Worm (Caenorhabditis elegans) whole organism, L1 larva: ENCODE data around the gene srg-55.

ENCODE experiments used
- C04F5.9 ChIP-seq: sonication (generic microtip); optimal IDR thresholded peaks from 2 replicates; lab custom pipeline; 2016; ENCODE audit warnings: missing genetic modification characterization, missing compliant biosample characterization
- C16A3.4 ChIP-seq: fragments of 150-350 bp; optimal IDR thresholded peaks from 2 replicates; lab custom pipeline; 2014; ENCODE audit warnings: missing biosample characterization, missing genetic modification characterization
- F16B12.6 ChIP-seq: fragments of 150-350 bp; optimal IDR thresholded peaks from 2 replicates; lab custom pipeline; 2014; ENCODE audit warnings: missing biosample characterization, missing genetic modification characterization
- ceh-82 ChIP-seq, 3 experiments: fragments of 150-350 bp in 1 of 3; sonication (generic microtip) in 2 of 3; optimal IDR thresholded peaks; 2 replicates each; lab custom pipeline; 2014 to 2017; ENCODE audit warnings: missing biosample characterization in 3 of 3, missing genetic modification characterization in 3 of 3
- ceh-88 ChIP-seq: fragments of 200-800 bp; sonication (Bioruptor generic); IDR thresholded peaks from 2 replicates; pipeline ENCODE4 v1.3.6; 2022; ENCODE audit warnings: missing genetic modification characterization, missing compliant biosample characterization
- ceh-90 ChIP-seq: sonication (generic microtip); optimal IDR thresholded peaks from 2 replicates; lab custom pipeline; 2016; ENCODE audit warnings: missing genetic modification characterization, missing compliant biosample characterization
- ces-1 ChIP-seq: fragments of 150-350 bp; optimal IDR thresholded peaks from 2 replicates; lab custom pipeline; 2014; ENCODE audit warnings: missing biosample characterization, missing genetic modification reagents, missing genetic modification characterization
- dsc-1 ChIP-seq: sonication (generic microtip); optimal IDR thresholded peaks from 2 replicates; lab custom pipeline; 2016; ENCODE audit warnings: mild to moderate bottlenecking, missing genetic modification characterization, missing compliant biosample characterization
- egl-13 ChIP-seq: sonication (generic microtip); optimal IDR thresholded peaks from 2 replicates; lab custom pipeline; 2016; ENCODE audit warnings: missing genotype, missing genetic modification reagents, missing genetic modification characterization, missing compliant biosample characterization
- elt-2 ChIP-seq: sonication (generic microtip); optimal IDR thresholded peaks from 2 replicates; lab custom pipeline; 2016; ENCODE audit warnings: missing genetic modification characterization, mild to moderate bottlenecking, inconsistent platforms, missing compliant biosample characterization, missing genetic modification reagents
- fkh-10 ChIP-seq: sonication (generic microtip); optimal IDR thresholded peaks from 2 replicates; lab custom pipeline; 2017; ENCODE audit warnings: missing biosample characterization, missing genetic modification reagents, missing genetic modification characterization
- fkh-8 ChIP-seq: sonication (generic microtip); optimal IDR thresholded peaks from 2 replicates; lab custom pipeline; 2016; ENCODE audit warnings: mild to moderate bottlenecking, missing genetic modification characterization, missing compliant biosample characterization
- fos-1 ChIP-seq: fragments of 150-350 bp; optimal IDR thresholded peaks from 2 replicates; lab custom pipeline; 2014; ENCODE audit warnings: missing biosample characterization, missing genetic modification characterization
- hlh-17 ChIP-seq: fragments of 200-800 bp; sonication (Bioruptor generic); optimal IDR thresholded peaks from 2 replicates; lab custom pipeline; 2018; ENCODE audit warnings: missing genetic modification characterization, mild to moderate bottlenecking, missing compliant biosample characterization, moderate library complexity, borderline replicate concordance
- hpl-2 ChIP-seq: fragments of 150-350 bp; optimal IDR thresholded peaks from 2 replicates; lab custom pipeline; 2014; ENCODE audit warnings: missing biosample characterization, missing genetic modification reagents, missing genetic modification characterization
- irx-1 ChIP-seq: sonication (generic microtip); optimal IDR thresholded peaks from 2 replicates; lab custom pipeline; 2016; ENCODE audit warnings: missing genetic modification characterization, missing compliant biosample characterization
- jun-1 ChIP-seq: fragments of 150-350 bp; optimal IDR thresholded peaks from 2 replicates; lab custom pipeline; 2014; ENCODE audit warnings: missing biosample characterization, missing genetic modification reagents, missing genetic modification characterization
- lin-13 ChIP-seq: fragments of 150-350 bp; optimal IDR thresholded peaks from 2 replicates; lab custom pipeline; 2014; ENCODE audit warnings: missing biosample characterization, missing genetic modification reagents, missing genetic modification characterization
- lin-15B ChIP-seq: fragments of 150-350 bp; sonication (generic microtip); optimal IDR thresholded peaks from 3 replicates; lab custom pipeline; 2014; ENCODE audit warnings: missing biosample characterization, missing genetic modification characterization
- lin-35 ChIP-seq, 2 experiments: fragments of 150-350 bp; optimal IDR thresholded peaks; 2 replicates each; lab custom pipeline; 2014; ENCODE audit warnings: missing biosample characterization in 2 of 2, missing genetic modification characterization in 2 of 2, missing genetic modification reagents in 2 of 2
- lin-39 ChIP-seq: fragments of 150-350 bp; optimal IDR thresholded peaks from 2 replicates; lab custom pipeline; 2014; ENCODE audit warnings: missing biosample characterization, missing genetic modification reagents, missing genetic modification characterization
- mab-9 ChIP-seq: fragments of 200-800 bp; sonication (Bioruptor generic); IDR thresholded peaks from 2 replicates; pipeline ENCODE4 v1.3.6; 2022; ENCODE audit warnings: missing genetic modification reagents, missing genetic modification characterization, missing compliant biosample characterization
- mdl-1 ChIP-seq, 2 experiments: fragments of 150-350 bp; optimal IDR thresholded peaks; 2 replicates each; lab custom pipeline; 2014 to 2017; ENCODE audit warnings: missing biosample characterization in 2 of 2, missing genetic modification characterization in 2 of 2, inconsistent platforms in 1 of 2
- mef-2 ChIP-seq: fragments of 150-350 bp; optimal IDR thresholded peaks from 2 replicates; lab custom pipeline; 2014; ENCODE audit warnings: missing biosample characterization, missing genetic modification characterization
- mep-1 ChIP-seq: fragments of 150-350 bp; optimal IDR thresholded peaks from 2 replicates; lab custom pipeline; 2014; ENCODE audit warnings: missing biosample characterization, missing genetic modification characterization
- nhr-20 ChIP-seq: sonication (generic microtip); optimal IDR thresholded peaks from 2 replicates; lab custom pipeline; 2016; ENCODE audit warnings: mild to moderate bottlenecking, missing genetic modification characterization, missing compliant biosample characterization
- nhr-237 ChIP-seq: fragments of 150-350 bp; optimal IDR thresholded peaks from 2 replicates; lab custom pipeline; 2014; ENCODE audit warnings: missing biosample characterization, missing genetic modification characterization
- nhr-28 ChIP-seq: fragments of 150-350 bp; optimal IDR thresholded peaks from 2 replicates; lab custom pipeline; 2014; ENCODE audit warnings: missing biosample characterization, missing genetic modification characterization
- nhr-76 ChIP-seq: sonication (generic microtip); optimal IDR thresholded peaks from 2 replicates; lab custom pipeline; 2017; ENCODE audit warnings: missing biosample characterization, missing genetic modification characterization
- nhr-77 ChIP-seq: fragments of 150-350 bp; optimal IDR thresholded peaks from 2 replicates; lab custom pipeline; 2014; ENCODE audit warnings: missing biosample characterization, missing genetic modification characterization
- nhr-84 ChIP-seq: sonication (generic microtip); optimal IDR thresholded peaks from 2 replicates; lab custom pipeline; 2017; ENCODE audit warnings: missing biosample characterization, missing genetic modification characterization
- nhr-85 ChIP-seq: sonication (generic microtip); peaks from one replicate; lab custom pipeline; 2016; ENCODE audit warnings: missing genetic modification characterization, inconsistent platforms, missing compliant biosample characterization
- nhr-90 ChIP-seq: sonication (generic microtip); optimal IDR thresholded peaks from 2 replicates; lab custom pipeline; 2016; ENCODE audit warnings: mild to moderate bottlenecking, missing genetic modification characterization, missing compliant biosample characterization; ENCODE audit not compliant: poor library complexity
- pax-3 ChIP-seq: fragments of 200-800 bp; sonication (Bioruptor generic); optimal IDR thresholded peaks from 2 replicates; lab custom pipeline; 2018; ENCODE audit warnings: mild to moderate bottlenecking, missing genetic modification characterization, moderate library complexity, missing compliant biosample characterization
- pqm-1 ChIP-seq: sonication (generic microtip); optimal IDR thresholded peaks from 3 replicates; lab custom pipeline; 2017; ENCODE audit warnings: missing biosample characterization, missing genetic modification characterization
- rnt-1 ChIP-seq: sonication (generic microtip); optimal IDR thresholded peaks from 2 replicates; lab custom pipeline; 2016; ENCODE audit warnings: mild to moderate bottlenecking, missing genetic modification characterization, moderate library complexity, missing compliant biosample characterization
- snu-23 ChIP-seq: sonication (generic microtip); optimal IDR thresholded peaks from 2 replicates; lab custom pipeline; 2016; ENCODE audit warnings: missing genetic modification characterization, missing compliant biosample characterization
- swsn-7 ChIP-seq: sonication (generic microtip); optimal IDR thresholded peaks from 2 replicates; lab custom pipeline; 2016; ENCODE audit warnings: missing genetic modification characterization, missing compliant biosample characterization
- tlp-1 ChIP-seq: fragments of 150-350 bp; optimal IDR thresholded peaks from 2 replicates; lab custom pipeline; 2014; ENCODE audit warnings: missing biosample characterization, missing genetic modification characterization
- unc-130 ChIP-seq: fragments of 150-350 bp; optimal IDR thresholded peaks from 2 replicates; lab custom pipeline; 2017; ENCODE audit warnings: missing biosample characterization, missing genetic modification characterization, inconsistent platforms
- unc-98 ChIP-seq: fragments of 200-800 bp; sonication (Bioruptor generic); IDR thresholded peaks from 2 replicates; pipeline ENCODE4 v1.3.6; 2022; ENCODE audit warnings: missing genetic modification characterization, missing compliant biosample characterization
- vab-15 ChIP-seq: sonication (generic microtip); optimal IDR thresholded peaks from 2 replicates; lab custom pipeline; 2017; ENCODE audit warnings: missing genotype, mild to moderate bottlenecking, missing genetic modification characterization, missing compliant biosample characterization
- xbp-1 ChIP-seq: sonication (generic microtip); optimal IDR thresholded peaks from 2 replicates; lab custom pipeline; 2016; ENCODE audit warnings: missing genetic modification characterization, missing compliant biosample characterization
- zag-1 ChIP-seq: fragments of 150-350 bp; optimal IDR thresholded peaks from 2 replicates; lab custom pipeline; 2014; ENCODE audit warnings: missing biosample characterization, missing genetic modification characterization
- ztf-11 ChIP-seq, 2 experiments: sonication (generic microtip); optimal IDR thresholded peaks; 2 replicates each; lab custom pipeline; 2016 to 2017; ENCODE audit warnings: missing genetic modification characterization in 2 of 2, missing biosample characterization in 1 of 2, missing compliant biosample characterization in 1 of 2
- ztf-4 ChIP-seq: fragments of 150-350 bp; optimal IDR thresholded peaks from 2 replicates; lab custom pipeline; 2014; ENCODE audit warnings: missing biosample characterization, missing genetic modification characterization

srg-55 gene

DNA sequence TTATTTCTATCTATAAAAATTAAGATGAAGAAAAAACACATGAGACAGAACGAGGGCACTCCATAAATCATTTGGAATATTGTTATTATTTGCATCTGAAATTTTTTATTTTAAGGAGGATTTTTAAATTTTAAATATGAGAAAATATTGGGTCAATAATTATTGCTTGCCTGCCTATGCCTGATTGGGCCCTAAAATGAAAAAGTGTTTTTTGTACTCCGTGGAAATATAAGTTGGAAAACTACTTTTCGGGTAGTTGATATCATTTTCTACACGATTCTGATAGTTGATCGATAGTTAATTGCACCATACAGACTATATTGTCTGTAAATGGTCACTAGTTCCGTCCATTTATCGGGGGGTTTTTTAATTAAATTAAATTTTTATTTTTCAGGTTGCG lies at the start of gene srg-55:
srg-55 (minus strand) TSS at position 101 of the 400 bp plus-strand sequence.
- TF ChIP-seq mab-9: no peak
- no peak for TF ChIP-seq nhr-28 (tag; lab: Kevin White, UChicago)
- no peak for TF ChIP-seq nhr-20
- no peak for TF ChIP-seq fkh-10 (GFP tag; lab: Kevin White, UChicago)
- TF ChIP-seq ztf-11 (tag; optimal IDR thresholded peaks at IDR 0.05; lab: Kevin White, UChicago): no peak
- no peak for TF ChIP-seq jun-1 (tag; lab: Kevin White, UChicago)
- no peak for TF ChIP-seq egl-13
- no peak for TF ChIP-seq unc-98 (GFP tag; lab: Robert Waterston, UW)
- no peak for TF ChIP-seq ces-1 (GFP tag; lab: Kevin White, UChicago)
- no peak for TF ChIP-seq mdl-1 (tag; optimal IDR thresholded peaks at IDR 0.05; lab: Kevin White, UChicago)
- TF ChIP-seq nhr-76 (tag; lab: Kevin White, UChicago): no peak
- no peak for TF ChIP-seq pax-3 (tag; lab: Kevin White, UChicago)
- no peak for TF ChIP-seq nhr-85
- no peak for TF ChIP-seq ztf-4
- TF ChIP-seq C16A3.4 (tag; lab: Kevin White, UChicago): no peak
- TF ChIP-seq lin-39 (tag; lab: Kevin White, UChicago): no peak
- no peak for TF ChIP-seq irx-1 (tag; lab: Kevin White, UChicago)
- no peak for TF ChIP-seq elt-2 (tag; lab: Kevin White, UChicago)

DNA sequence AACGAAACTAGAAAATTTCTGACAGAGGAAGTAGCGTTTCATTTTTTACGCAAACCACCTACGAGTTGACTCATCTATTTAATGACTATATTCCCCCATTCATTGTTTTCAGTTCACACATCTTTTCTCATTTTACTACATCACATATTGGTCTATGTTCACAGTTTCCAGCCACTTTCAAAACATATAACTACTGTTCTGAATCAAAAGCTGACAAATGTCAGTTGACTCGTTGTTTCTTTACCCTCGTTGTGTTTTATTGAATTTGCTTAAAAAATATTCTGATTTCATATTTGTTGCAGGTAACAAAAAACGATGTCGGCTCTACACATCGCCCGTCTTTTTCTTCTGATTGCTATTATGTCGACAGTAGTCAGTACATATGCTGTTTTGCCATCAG lies 43.0 kb upstream of the srg-55 start, which contains the start of gene nlp-59:
nlp-59 (plus strand) TSS at position 301 of the 400 bp plus-strand sequence.
- no peak for TF ChIP-seq F16B12.6 (tag; lab: Kevin White, UChicago)
- no peak for TF ChIP-seq fkh-8 (tag; lab: Kevin White, UChicago)
- no peak for TF ChIP-seq tlp-1 (tag; lab: Kevin White, UChicago)
- TF ChIP-seq mdl-1 (tag; optimal IDR thresholded peaks at IDR 0.05; lab: Kevin White, UChicago): no peak
- no peak for TF ChIP-seq zag-1 (tag; lab: Kevin White, UChicago)
- TF ChIP-seq nhr-28 (tag; lab: Kevin White, UChicago): no peak
- no peak for TF ChIP-seq dsc-1 (tag; lab: Kevin White, UChicago)
- no peak for TF ChIP-seq C04F5.9 (tag; lab: Kevin White, UChicago)
- no peak for TF ChIP-seq nhr-77
- TF ChIP-seq nhr-84 (tag; lab: Kevin White, UChicago): no peak
- no peak for TF ChIP-seq ceh-90
- no peak for TF ChIP-seq C16A3.4 (tag; lab: Kevin White, UChicago)
- no peak for TF ChIP-seq unc-130 (tag; lab: Kevin White, UChicago)
- TF ChIP-seq ceh-82 (tag; optimal IDR thresholded peaks at IDR 0.05; lab: Kevin White, UChicago): no peak

DNA sequence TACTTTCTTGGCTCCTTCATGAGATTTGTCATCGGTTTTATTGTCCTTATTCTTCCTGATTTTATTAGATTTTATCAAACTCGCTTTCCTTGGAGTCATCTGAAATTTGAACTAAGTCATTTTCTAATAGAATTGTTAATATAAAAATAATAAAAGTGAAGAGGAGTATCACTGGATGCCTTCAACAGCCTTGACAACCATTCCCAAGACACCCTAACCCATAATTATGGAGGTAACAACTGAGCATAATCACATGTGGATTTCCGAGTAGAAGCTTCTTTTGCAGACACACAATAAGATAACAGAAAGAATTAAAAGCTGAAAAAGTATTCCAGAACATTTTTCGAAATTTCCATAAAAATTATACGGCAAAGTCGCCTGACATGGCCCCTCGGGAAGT lies 27.5 kb upstream of the srg-55 start, which contains the start of gene F02D8.9:
F02D8.9 (minus strand) TSS at position 101 of the 400 bp plus-strand sequence.
- TF ChIP-seq ztf-4 (no peak), jun-1 (tag; lab: Kevin White, UChicago) (no peak), hpl-2 (GFP tag; lab: Kevin White, UChicago) (no peak), mab-9 (no peak), F16B12.6 (tag; lab: Kevin White, UChicago) (no peak), lin-35 (GFP tag; optimal IDR thresholded peaks at IDR 0.05; lab: Kevin White, UChicago) (no peak), xbp-1 (no peak), nhr-76 (tag; lab: Kevin White, UChicago) (no peak), ceh-88 (no peak)

DNA sequence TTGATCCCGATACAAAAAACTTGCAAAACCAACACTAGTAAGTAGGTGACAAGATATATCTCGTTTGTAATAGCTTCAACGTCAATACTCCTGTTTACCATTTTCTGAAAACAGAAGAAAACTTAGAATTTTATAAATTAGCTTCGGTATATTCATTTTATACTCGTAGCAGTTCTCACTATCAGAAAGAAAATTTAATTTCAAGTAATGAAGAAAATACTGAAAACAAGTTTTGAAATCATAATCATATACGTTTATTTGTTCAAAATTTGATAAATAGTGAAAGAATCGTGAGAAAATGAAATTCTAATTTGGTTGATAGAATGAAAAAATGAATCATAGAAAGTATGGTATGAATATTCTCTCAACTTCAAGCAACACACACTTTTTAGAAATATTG lies 26.5 kb upstream of the srg-55 start, which contains the start of gene C30G7.5:
C30G7.5 (minus strand) TSS at position 101 of the 400 bp plus-strand sequence.
- TF ChIP-seq snu-23 (GFP tag; lab: Kevin White, UChicago): no peak
- TF ChIP-seq swsn-7 (tag; lab: Kevin White, UChicago): no peak
- no peak for TF ChIP-seq nhr-90 (tag; lab: Kevin White, UChicago)
- no peak for TF ChIP-seq vab-15 (tag; lab: Kevin White, UChicago)
- no peak for TF ChIP-seq nhr-237 (tag; lab: Kevin White, UChicago)
- no peak for TF ChIP-seq nhr-85
- no peak for TF ChIP-seq fos-1 (tag; lab: Kevin White, UChicago)
- TF ChIP-seq ceh-88: no peak
- no peak for TF ChIP-seq pqm-1 (tag; lab: Kevin White, UChicago)
- TF ChIP-seq rnt-1 (tag; lab: Kevin White, UChicago): no peak
- TF ChIP-seq ztf-4: no peak
- TF ChIP-seq hlh-17 (GFP tag; lab: Kevin White, UChicago): no peak
- TF ChIP-seq lin-15B (tag; lab: Kevin White, UChicago): no peak
- TF ChIP-seq mep-1 (tag; lab: Kevin White, UChicago): no peak
- TF ChIP-seq unc-98 (GFP tag; lab: Robert Waterston, UW): no peak
- no peak for TF ChIP-seq zag-1 (tag; lab: Kevin White, UChicago)
- no peak for TF ChIP-seq F16B12.6 (tag; lab: Kevin White, UChicago)
- no peak for TF ChIP-seq mef-2
- no peak for TF ChIP-seq lin-13 (GFP tag; lab: Kevin White, UChicago)
